Worm (Caenorhabditis elegans): ENCODE data around the gene F59B2.15.

DNA sequence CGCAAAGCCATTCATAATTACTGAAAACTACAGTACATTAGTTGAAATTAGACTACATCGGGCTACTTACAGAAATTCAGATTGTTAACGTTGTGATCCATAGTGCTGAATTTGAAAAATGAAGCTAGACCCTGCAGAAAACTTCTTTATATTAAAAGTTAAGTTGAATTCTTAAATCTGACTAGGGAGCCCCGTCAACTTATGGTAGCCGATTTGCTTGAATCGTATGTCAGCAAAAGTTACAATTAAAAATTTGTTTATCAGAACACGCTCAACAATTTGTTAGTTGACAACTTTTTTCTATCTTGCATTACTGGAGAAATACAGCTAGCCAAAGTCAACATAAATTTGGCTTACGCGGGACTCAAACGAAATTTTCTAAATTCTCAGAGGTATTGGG lies 20.1 kb upstream of the F59B2.15 start, which contains the start of gene F59B2.14:
- TF ChIP-seq nhr-85 (tag) (no peak), lin-39 (tag; optimal IDR thresholded peaks at IDR 0.05) (no peak), ceh-82 (tag; optimal IDR thresholded peaks at IDR 0.05) (no peak), snpc-4 (tag; optimal IDR thresholded peaks at IDR 0.05) (no peak), lsy-2 (tag; optimal IDR thresholded peaks at IDR 0.05) (no peak), xbp-1 (tag; optimal IDR thresholded peaks at IDR 0.05) (no peak), fos-1 (tag; optimal IDR thresholded peaks at IDR 0.05) (no peak), ceh-88 (GFP tag; IDR thresholded peaks at IDR 0.05) (no peak), unc-62 (GFP tag; optimal IDR thresholded peaks at IDR 0.05) (no peak), ztf-11 (tag; optimal IDR thresholded peaks at IDR 0.05) (no peak), ama-1 (optimal IDR thresholded peaks at IDR 0.05) (no peak), nhr-77 (tag; optimal IDR thresholded peaks at IDR 0.05) (no peak)
